Worm (Caenorhabditis elegans) whole organism, mixed stage, embryonic: ENCODE results near the gene M199.135.
"Not testable (repeated sequence)": the region's sequence is repeated elsewhere in the genome, so short reads cannot be mapped to it uniquely, and the experiment has no call there.

ENCODE experiments used
- M03D4.4 ChIP-seq: sonication (generic microtip); optimal IDR thresholded peaks from 2 replicates; lab custom pipeline; 2017; ENCODE audit warnings: mild to moderate bottlenecking, missing genetic modification characterization, missing compliant biosample characterization
- blmp-1 ChIP-seq: fragments of 150-350 bp; optimal IDR thresholded peaks from 2 replicates; lab custom pipeline; 2014; ENCODE audit warnings: missing biosample characterization, missing genetic modification characterization
- ceh-39 ChIP-seq: fragments of 150-350 bp; optimal IDR thresholded peaks from 2 replicates; lab custom pipeline; 2014; ENCODE audit warnings: missing biosample characterization, missing genetic modification characterization
- ceh-43 ChIP-seq: fragments of 200-800 bp; sonication (Bioruptor generic); optimal IDR thresholded peaks from 2 replicates; lab custom pipeline; 2018; ENCODE audit warnings: mild to moderate bottlenecking, missing genetic modification characterization, moderate library complexity, missing compliant biosample characterization
- ces-1 ChIP-seq: fragments of 150-350 bp; optimal IDR thresholded peaks from 2 replicates; lab custom pipeline; 2014; ENCODE audit warnings: missing biosample characterization, missing genetic modification reagents, missing genetic modification characterization
- elt-1 ChIP-seq: sonication (generic microtip); optimal IDR thresholded peaks from 2 replicates; lab custom pipeline; 2017; ENCODE audit warnings: missing genetic modification characterization, mild to moderate bottlenecking, missing compliant biosample characterization, antibody characterized with exemption, moderate library complexity, borderline replicate concordance; ENCODE audit not compliant: insufficient read depth
- ham-2 ChIP-seq: fragments of 200-800 bp; sonication (Bioruptor generic); optimal IDR thresholded peaks from 2 replicates; lab custom pipeline; 2018; ENCODE audit warnings: mild to moderate bottlenecking, missing genetic modification characterization, missing compliant biosample characterization
- hlh-1 ChIP-seq: fragments of 150-350 bp; optimal IDR thresholded peaks from 2 replicates; lab custom pipeline; 2014; ENCODE audit warnings: missing biosample characterization, missing genetic modification reagents, missing genetic modification characterization
- lsy-2 ChIP-seq: fragments of 150-350 bp; optimal IDR thresholded peaks from 2 replicates; lab custom pipeline; 2014; ENCODE audit warnings: missing biosample characterization, missing genetic modification characterization
- nhr-2 ChIP-seq: fragments of 150-350 bp; optimal IDR thresholded peaks from 2 replicates; lab custom pipeline; 2014; ENCODE audit warnings: missing biosample characterization, missing genetic modification characterization
- nhr-237 ChIP-seq: fragments of 150-350 bp; optimal IDR thresholded peaks from 2 replicates; lab custom pipeline; 2014; ENCODE audit warnings: missing biosample characterization, missing genetic modification characterization
- nhr-28 ChIP-seq: fragments of 150-350 bp; optimal IDR thresholded peaks from 2 replicates; lab custom pipeline; 2014; ENCODE audit warnings: missing biosample characterization, missing genetic modification characterization
- pha-4 ChIP-seq: fragments of 150-350 bp; optimal IDR thresholded peaks from 2 replicates; lab custom pipeline; 2018; ENCODE audit warnings: missing biosample characterization, missing genetic modification reagents, missing genetic modification characterization
- unc-39 ChIP-seq: fragments of 150-350 bp; optimal IDR thresholded peaks from 2 replicates; lab custom pipeline; 2014; ENCODE audit warnings: missing biosample characterization, missing genetic modification characterization
- unc-62 ChIP-seq: fragments of 150-350 bp; optimal IDR thresholded peaks from 2 replicates; lab custom pipeline; 2014; ENCODE audit warnings: missing biosample characterization, missing genetic modification reagents, missing genetic modification characterization
- zip-8 ChIP-seq: fragments of 150-350 bp; optimal IDR thresholded peaks from 2 replicates; lab custom pipeline; 2014; ENCODE audit warnings: missing biosample characterization, missing genetic modification characterization
- ztf-11 ChIP-seq: fragments of 150-350 bp; optimal IDR thresholded peaks from 2 replicates; lab custom pipeline; 2014; ENCODE audit warnings: missing biosample characterization, missing genetic modification characterization

Gene M199.135

ce11 chrIV:15131697-15132096, 17.3 kb downstream of the M199.135 start, which contains the start of gene col-135:
col-135 (minus strand) TSS chrIV:15131797.
- TF ChIP-seq ceh-43 (GFP tag; lab: Kevin White, UChicago) (no peak), nhr-28 (no peak), nhr-237 (tag; lab: Kevin White, UChicago) (no peak), zip-8 (tag; lab: Kevin White, UChicago) (no peak), nhr-2 (tag; lab: Kevin White, UChicago) (no peak)

ce11 chrIV:15133899-15134298, 19.5 kb downstream of the M199.135 start, which contains the start of gene M199.8:
M199.8 (minus strand) TSS chrIV:15133999.
- TF ChIP-seq lsy-2; unc-39 (tag; lab: Kevin White, UChicago); nhr-237 (tag; lab: Kevin White, UChicago): not testable (repeated sequence)

DNA sequence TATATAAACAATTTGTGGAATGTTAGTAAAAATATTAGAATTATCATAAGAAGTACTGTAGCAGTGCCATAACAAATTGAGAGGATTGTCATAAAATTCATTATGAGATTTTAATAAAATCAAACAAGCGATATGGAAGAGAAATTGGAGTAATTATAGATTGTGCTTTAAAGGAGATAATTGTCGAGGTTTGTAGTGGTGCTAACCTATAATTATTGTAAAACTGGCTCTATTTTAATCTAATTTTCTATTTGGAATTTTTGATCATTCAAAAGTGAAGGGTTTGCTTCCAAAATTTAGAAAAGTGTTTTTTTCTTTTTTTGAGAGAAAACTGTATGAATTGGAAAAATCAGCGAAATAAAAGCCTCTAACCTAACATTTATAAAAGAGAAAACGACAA, 26.4 kb downstream of the M199.135 start, which contains the start of gene srg-51:
Gene srg-51, minus strand, starts transcription at position 101 of the 400 bp plus-strand sequence.
- no peak for TF ChIP-seq ceh-39 (tag; lab: Kevin White, UChicago)
- TF ChIP-seq elt-1 = no peak
- TF ChIP-seq unc-62 (GFP tag; lab: Kevin White, UChicago) = no peak
- no peak for TF ChIP-seq ztf-11 (tag; lab: Kevin White, UChicago)
- TF ChIP-seq nhr-237 (tag; lab: Kevin White, UChicago) = no peak

DNA sequence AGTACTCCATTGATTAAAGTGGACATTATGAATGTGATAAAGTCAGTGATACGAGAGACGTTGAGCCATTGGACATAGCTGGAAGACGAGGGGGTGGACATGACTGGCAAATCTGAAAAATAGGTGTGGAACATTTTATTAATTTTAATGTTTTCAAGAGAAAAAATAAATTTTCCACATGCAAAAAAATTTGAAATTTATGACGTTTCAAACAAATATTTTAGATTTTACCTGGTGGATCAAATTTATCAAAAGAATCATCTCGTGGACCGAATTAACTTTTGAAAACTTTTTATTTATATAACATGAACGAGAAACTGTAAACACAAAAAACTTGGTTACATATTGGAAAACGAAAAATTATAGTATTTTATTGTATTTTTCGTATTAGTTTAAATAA, 32.7 kb downstream of the M199.135 start, which contains the start of gene str-78:
Gene str-78, minus strand, starts transcription at position 101 of the 400 bp plus-strand sequence.
- TF ChIP-seq ceh-43 (GFP tag; lab: Kevin White, UChicago) (no peak), hlh-1 (no peak), zip-8 (tag; lab: Kevin White, UChicago) (no peak), blmp-1 (tag; lab: Kevin White, UChicago) (no peak), nhr-2 (tag; lab: Kevin White, UChicago) (no peak), M03D4.4 (tag; lab: Kevin White, UChicago) (no peak), pha-4 (tag; lab: Kevin White, UChicago) (no peak), ham-2 (GFP tag; lab: Kevin White, UChicago) (no peak), ces-1 (GFP tag; lab: Kevin White, UChicago) (no peak)
